Fruit fly (Drosophila melanogaster) whole organism, wandering third instar larva: ENCODE data around the gene CG6443.

Experiments used
- Abd-B ChIP-seq: fragments of >200 bp; optimal IDR thresholded peaks from 2 replicates; lab custom pipeline; 2017; ENCODE audit warnings: missing biosample characterization, missing genetic modification characterization
- Hnf4 ChIP-seq: fragments of 200-800 bp; sonication (Bioruptor generic); optimal IDR thresholded peaks from 2 replicates; lab custom pipeline; 2016; ENCODE audit warnings: missing biosample characterization, mild to moderate bottlenecking, missing genetic modification characterization
- dsf ChIP-seq: sonication (Bioruptor generic); optimal IDR thresholded peaks from 2 replicates; lab custom pipeline; 2016; ENCODE audit warnings: missing biosample characterization, missing genetic modification characterization, borderline replicate concordance
- fru ChIP-seq: fragments of 200-800 bp; sonication (Bioruptor generic); optimal IDR thresholded peaks from 3 replicates; lab custom pipeline; 2016; ENCODE audit warnings: missing biosample characterization, mild to moderate bottlenecking, missing genetic modification characterization
- tai ChIP-seq: sonication (Bioruptor generic); optimal IDR thresholded peaks from 2 replicates; lab custom pipeline; 2016; ENCODE audit warnings: missing biosample characterization, missing genetic modification characterization
- woc ChIP-seq: sonication (Bioruptor generic); optimal IDR thresholded peaks from 2 replicates; lab custom pipeline; 2016; ENCODE audit warnings: missing biosample characterization, mild to moderate bottlenecking, missing genetic modification characterization

DNA sequence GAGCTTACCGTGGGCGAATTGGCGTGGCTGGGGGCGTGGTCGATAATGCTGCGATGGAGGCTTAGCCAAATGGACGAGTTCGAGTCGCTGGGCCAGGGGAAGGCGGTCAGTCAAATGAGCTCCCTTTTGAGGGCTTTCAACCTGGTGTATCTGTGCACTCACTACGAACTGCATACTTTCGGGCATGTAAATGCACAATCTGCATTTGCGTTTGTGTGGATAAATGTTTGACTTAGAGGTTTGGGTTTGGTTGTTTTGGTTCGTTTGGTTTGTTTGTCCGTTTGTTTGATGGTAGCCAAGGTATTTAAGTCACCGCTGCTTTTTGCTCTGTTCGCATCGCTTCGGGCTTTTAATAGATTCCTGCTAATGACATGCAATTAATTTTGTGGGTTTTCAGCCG is 17.6 kb upstream of the CG6443 start:
- no peak for TF ChIP-seq tai
- no peak for TF ChIP-seq dsf (GFP tag; lab: Kevin White, UChicago)
- no peak for TF ChIP-seq fru (GFP tag; lab: Kevin White, UChicago)
- TF ChIP-seq Abd-B (GFP tag; lab: Kevin White, UChicago), result no peak
- no peak for TF ChIP-seq Hnf4 (GFP tag; lab: Kevin White, UChicago)
- no peak for TF ChIP-seq woc
